Fruit fly (Drosophila melanogaster) whole organism, embryonic: ENCODE results near the gene CG32944.
A peak's percentile ranks its signal among the peaks of the same experiment; 100 is the strongest.

Source experiments
- B-H1 ChIP-seq: fragments of 200-800 bp; sonication (Bioruptor generic); IDR thresholded peaks from 3 replicates; pipeline ENCODE4 v1.3.6; 2022; ENCODE audit warnings: missing biosample characterization, missing genetic modification characterization
- BEAF-32 ChIP-seq: fragments of 200-800 bp; sonication (Bioruptor generic); optimal IDR thresholded peaks from 3 replicates; lab custom pipeline; 2017; ENCODE audit warnings: missing biosample characterization, missing genetic modification characterization, mild to moderate bottlenecking, moderate library complexity, missing genetic modification reagents
- CG10366 ChIP-seq: fragments of 200-800 bp; sonication (Bioruptor generic); IDR thresholded peaks from 2 replicates; pipeline ENCODE4 v1.3.6; 2022; ENCODE audit warnings: missing biosample characterization, missing genetic modification characterization
- CG10654 ChIP-seq: fragments of 200-800 bp; sonication (Bioruptor generic); optimal IDR thresholded peaks from 2 replicates; lab custom pipeline; 2016; ENCODE audit warnings: missing biosample characterization, missing genetic modification characterization
- CG10959 ChIP-seq: fragments of 200-800 bp; sonication (Bioruptor generic); IDR thresholded peaks from 2 replicates; pipeline ENCODE4 v1.3.6; 2022; ENCODE audit warnings: missing biosample characterization, missing genetic modification characterization
- CG12155 ChIP-seq: fragments of 200-800 bp; sonication (Bioruptor generic); optimal IDR thresholded peaks from 3 replicates; lab custom pipeline; 2016; ENCODE audit warnings: missing biosample characterization, missing genetic modification characterization
- CG12236 ChIP-seq: fragments of 200-800 bp; sonication (Bioruptor generic); optimal IDR thresholded peaks from 2 replicates; lab custom pipeline; 2016; ENCODE audit warnings: missing biosample characterization, missing genetic modification characterization
- CG12769 ChIP-seq: fragments of 200-800 bp; sonication (Bioruptor generic); optimal IDR thresholded peaks from 2 replicates; lab custom pipeline; 2019; ENCODE audit warnings: missing biosample characterization, mild to moderate bottlenecking, missing genetic modification characterization, moderate library complexity
- CG13775 ChIP-seq: fragments of 200-800 bp; sonication (Bioruptor generic); optimal IDR thresholded peaks from 3 replicates; lab custom pipeline; 2017; ENCODE audit warnings: missing biosample characterization, mild to moderate bottlenecking, missing genetic modification characterization
- CG16813 ChIP-seq: fragments of 200-800 bp; sonication (Bioruptor generic); IDR thresholded peaks from 3 replicates; pipeline ENCODE4 v1.3.6; 2022; ENCODE audit warnings: missing biosample characterization, missing genetic modification characterization; ENCODE audit not compliant: partially characterized antibody
- CG18599 ChIP-seq: fragments of 200-800 bp; sonication (Bioruptor generic); optimal IDR thresholded peaks from 3 replicates; lab custom pipeline; 2017; ENCODE audit warnings: missing biosample characterization, missing genetic modification characterization, mild to moderate bottlenecking, moderate library complexity, missing genetic modification reagents
- CG31224 ChIP-seq: fragments of 200-800 bp; sonication (Bioruptor generic); IDR thresholded peaks from 2 replicates; pipeline ENCODE4 v1.3.6; 2022; ENCODE audit warnings: missing biosample characterization, missing genetic modification characterization
- CG31365 ChIP-seq: fragments of 200-800 bp; sonication (Bioruptor generic); optimal IDR thresholded peaks from 2 replicates; lab custom pipeline; 2018; ENCODE audit warnings: missing biosample characterization, mild to moderate bottlenecking, missing genetic modification characterization
- CG31441 ChIP-seq: fragments of 200-800 bp; sonication (Bioruptor generic); IDR thresholded peaks from 2 replicates; pipeline ENCODE4 v1.3.6; 2022; ENCODE audit warnings: missing biosample characterization, missing genetic modification characterization
- CG32772 ChIP-seq: fragments of 200-800 bp; sonication (Bioruptor generic); IDR thresholded peaks from 2 replicates; pipeline ENCODE4 v1.3.6; 2022; ENCODE audit warnings: missing biosample characterization, missing genetic modification characterization
- CG3281 ChIP-seq: fragments of 200-800 bp; sonication (Bioruptor generic); optimal IDR thresholded peaks from 3 replicates; lab custom pipeline; 2017; ENCODE audit warnings: missing biosample characterization, mild to moderate bottlenecking, missing genetic modification characterization
- CG3995 ChIP-seq: fragments of 200-800 bp; sonication (Bioruptor generic); optimal IDR thresholded peaks from 3 replicates; lab custom pipeline; 2016; ENCODE audit warnings: missing biosample characterization, missing genetic modification characterization
- CG4707 ChIP-seq: fragments of 200-800 bp; sonication (Bioruptor generic); optimal IDR thresholded peaks from 2 replicates; lab custom pipeline; 2018; ENCODE audit warnings: missing biosample characterization, mild to moderate bottlenecking, missing genetic modification characterization, moderate library complexity
- CG5245 ChIP-seq: fragments of 200-800 bp; sonication (Bioruptor generic); optimal IDR thresholded peaks from 3 replicates; lab custom pipeline; 2016; ENCODE audit warnings: missing biosample characterization, missing genetic modification characterization
- CG7786 ChIP-seq: fragments of 200-800 bp; sonication (Bioruptor generic); optimal IDR thresholded peaks from 2 replicates; lab custom pipeline; 2016; ENCODE audit warnings: missing biosample characterization, missing genetic modification characterization
- E2f2 ChIP-seq: fragments of 200-800 bp; sonication (Bioruptor generic); IDR thresholded peaks from 2 replicates; pipeline ENCODE4 v1.3.6; 2022; ENCODE audit warnings: missing biosample characterization, missing genetic modification characterization
- GATAe ChIP-seq: fragments of 200-800 bp; sonication (Bioruptor generic); conservative IDR thresholded peaks from 2 replicates; pipeline ENCODE4 v1.3.6; 2022; ENCODE audit warnings: missing biosample characterization, missing genetic modification characterization
- HHEX ChIP-seq: fragments of 200-800 bp; sonication (Bioruptor generic); optimal IDR thresholded peaks from 3 replicates; lab custom pipeline; 2017; ENCODE audit warnings: missing biosample characterization, mild to moderate bottlenecking, missing genetic modification characterization, missing genetic modification reagents
- HmgD ChIP-seq: fragments of 200-800 bp; sonication (Bioruptor generic); optimal IDR thresholded peaks from 3 replicates; lab custom pipeline; 2016; ENCODE audit warnings: missing biosample characterization, missing genetic modification characterization
- Hr3 ChIP-seq: fragments of 200-800 bp; sonication (Bioruptor generic); optimal IDR thresholded peaks from 3 replicates; lab custom pipeline; 2016; ENCODE audit warnings: missing biosample characterization, missing genetic modification characterization
- Lpt ChIP-seq: fragments of >200 bp; optimal IDR thresholded peaks from 2 replicates; lab custom pipeline; 2018; ENCODE audit warnings: missing biosample characterization, missing genetic modification characterization
- Neu2 ChIP-seq: fragments of 200-800 bp; sonication (Bioruptor generic); optimal IDR thresholded peaks from 3 replicates; lab custom pipeline; 2016; ENCODE audit warnings: missing biosample characterization, missing genetic modification characterization, borderline replicate concordance
- NfI ChIP-seq: fragments of 200-800 bp; sonication (Bioruptor generic); optimal IDR thresholded peaks from 3 replicates; lab custom pipeline; 2018; ENCODE audit warnings: missing biosample characterization, mild to moderate bottlenecking, missing genetic modification characterization, moderate library complexity
- Tbp ChIP-seq: fragments of >200 bp; optimal IDR thresholded peaks from 2 replicates; lab custom pipeline; 2018; ENCODE audit warnings: missing biosample characterization, missing genetic modification characterization
- Vsx1 ChIP-seq: fragments of 200-800 bp; sonication (Bioruptor generic); optimal IDR thresholded peaks from 2 replicates; lab custom pipeline; 2017; ENCODE audit warnings: missing biosample characterization, mild to moderate bottlenecking, missing genetic modification characterization, missing genetic modification reagents
- amos ChIP-seq: fragments of 200-800 bp; sonication (Bioruptor generic); IDR thresholded peaks from 2 replicates; pipeline ENCODE4 v1.3.6; 2022; ENCODE audit warnings: missing biosample characterization, missing genetic modification characterization; ENCODE audit not compliant: partially characterized antibody
- bowl ChIP-seq: fragments of 200-800 bp; sonication (Bioruptor generic); IDR thresholded peaks from 2 replicates; pipeline ENCODE4 v1.3.6; 2022; ENCODE audit warnings: missing biosample characterization, missing genetic modification characterization
- cad ChIP-seq: fragments of >200 bp; optimal IDR thresholded peaks from 2 replicates; lab custom pipeline; 2017; ENCODE audit warnings: missing biosample characterization, missing genetic modification characterization
- chinmo ChIP-seq: fragments of 200-800 bp; sonication (Bioruptor generic); IDR thresholded peaks from 4 replicates; pipeline ENCODE4 v1.3.6; 2022; ENCODE audit warnings: missing biosample characterization, missing genetic modification characterization; ENCODE audit not compliant: partially characterized antibody
- ems ChIP-seq: fragments of 200-800 bp; sonication (Bioruptor generic); optimal IDR thresholded peaks from 3 replicates; lab custom pipeline; 2016; ENCODE audit warnings: missing biosample characterization, missing genetic modification characterization
- en ChIP-seq: fragments of 200-800 bp; sonication (Bioruptor generic); optimal IDR thresholded peaks from 2 replicates; lab custom pipeline; 2016; ENCODE audit warnings: missing biosample characterization, missing genetic modification characterization
- eve ChIP-seq, 2 experiments: fragments of >200 bp; optimal IDR thresholded peaks; 2 replicates each; lab custom pipeline; 2017; ENCODE audit warnings: missing biosample characterization in 2 of 2, missing genetic modification characterization in 2 of 2
- grau ChIP-seq: fragments of 200-800 bp; optimal IDR thresholded peaks from 3 replicates; lab custom pipeline; 2019; ENCODE audit warnings: missing biosample characterization, mild to moderate bottlenecking, missing genetic modification characterization, moderate library complexity
- grn ChIP-seq: fragments of 200-800 bp; sonication (Bioruptor generic); optimal IDR thresholded peaks from 3 replicates; lab custom pipeline; 2017; ENCODE audit warnings: missing biosample characterization, missing genetic modification characterization
- gt ChIP-seq: fragments of 200-800 bp; sonication (Bioruptor generic); IDR thresholded peaks from 2 replicates; pipeline ENCODE4 v1.3.6; 2022; ENCODE audit warnings: missing biosample characterization, missing genetic modification characterization
- her ChIP-seq: fragments of 200-800 bp; sonication (Bioruptor generic); optimal IDR thresholded peaks from 2 replicates; lab custom pipeline; 2016; ENCODE audit warnings: missing biosample characterization, missing genetic modification characterization
- inv ChIP-seq: fragments of 200-800 bp; sonication (Bioruptor generic); IDR thresholded peaks from 2 replicates; pipeline ENCODE4 v1.3.6; 2022; ENCODE audit warnings: missing biosample characterization, missing genetic modification characterization; ENCODE audit not compliant: partially characterized antibody
- kah ChIP-seq: fragments of 200-800 bp; sonication (Bioruptor generic); optimal IDR thresholded peaks from 2 replicates; lab custom pipeline; 2018; ENCODE audit warnings: missing biosample characterization, mild to moderate bottlenecking, missing genetic modification characterization
- p53 ChIP-seq: fragments of 200-800 bp; sonication (Bioruptor generic); optimal IDR thresholded peaks from 2 replicates; lab custom pipeline; 2016; ENCODE audit warnings: missing biosample characterization, missing genetic modification characterization
- pita ChIP-seq: fragments of 200-800 bp; sonication (Bioruptor generic); optimal IDR thresholded peaks from 2 replicates; lab custom pipeline; 2017; ENCODE audit warnings: missing biosample characterization, mild to moderate bottlenecking, missing genetic modification characterization
- schlank ChIP-seq: fragments of 200-800 bp; sonication (Bioruptor generic); optimal IDR thresholded peaks from 2 replicates; lab custom pipeline; 2018; ENCODE audit warnings: missing biosample characterization, mild to moderate bottlenecking, missing genetic modification characterization
- slp2 ChIP-seq: fragments of 200-800 bp; sonication (Bioruptor generic); optimal IDR thresholded peaks from 2 replicates; lab custom pipeline; 2016; ENCODE audit warnings: missing biosample characterization, missing genetic modification characterization
- sob ChIP-seq: fragments of 200-800 bp; sonication (Bioruptor generic); IDR thresholded peaks from 2 replicates; pipeline ENCODE4 v1.3.6; 2022; ENCODE audit warnings: missing biosample characterization, missing genetic modification characterization
- tio ChIP-seq: fragments of 200-800 bp; sonication (Bioruptor generic); optimal IDR thresholded peaks from 2 replicates; lab custom pipeline; 2017; ENCODE audit warnings: missing biosample characterization, missing genetic modification characterization, inconsistent platforms
- trh ChIP-seq: fragments of 200-800 bp; sonication (Bioruptor generic); optimal IDR thresholded peaks from 2 replicates; lab custom pipeline; 2016; ENCODE audit warnings: missing biosample characterization, missing genetic modification characterization
- unc-4 ChIP-seq: fragments of 200-800 bp; sonication (Bioruptor generic); IDR thresholded peaks from 2 replicates; pipeline ENCODE4 v1.3.6; 2022; ENCODE audit warnings: missing biosample characterization, missing genetic modification characterization; ENCODE audit not compliant: partially characterized antibody

Gene CG32944

dm6 chr3R:4437113-4437512, 17.7 kb upstream of the CG32944 start, which contains the start of the genes Lipt2 and CG14650 (continued):
- 0 out of 2 replicates have a peak, but pooled peaks have one; percentile 45 for TF ChIP-seq sob (GFP tag; lab: Robert Waterston, UW)
- TF ChIP-seq slp2 = peak; percentile 59
- TF ChIP-seq inv (GFP tag; lab: Robert Waterston, UW) = peak; percentile 31; the same call in 1 of the 2 replicates
- no peak for TF ChIP-seq trh
- TF ChIP-seq CG31365 = no peak
- TF ChIP-seq amos (GFP tag; lab: Robert Waterston, UW) = peak; percentile 65
- TF ChIP-seq p53 = peak; percentile 8
- peak; percentile 53 for TF ChIP-seq her (GFP tag; lab: Kevin White, UChicago)
- TF ChIP-seq Vsx1 (GFP tag; lab: Kevin White, UChicago) = no peak
- TF ChIP-seq CG13775 = peak; percentile 66
- peak; percentile 52 for TF ChIP-seq NfI (GFP tag; lab: Kevin White, UChicago)
- no peak for TF ChIP-seq schlank (tag; lab: Kevin White, UChicago)
- peak; percentile 60 for TF ChIP-seq grau
- TF ChIP-seq CG3995 (GFP tag; lab: Kevin White, UChicago) = peak; percentile 31
- TF ChIP-seq CG31224 (GFP tag; lab: Robert Waterston, UW) = no peak
- TF ChIP-seq tio (GFP tag; lab: Kevin White, UChicago) = no peak
- TF ChIP-seq Tbp (GFP tag; lab: Kevin White, UChicago) = no peak
- TF ChIP-seq E2f2 (GFP tag; lab: Robert Waterston, UW) = peak; percentile 69; the same call in 1 of the 2 replicates
- TF ChIP-seq pita (GFP tag; lab: Kevin White, UChicago) = no peak
- peak; percentile 51 for TF ChIP-seq CG7786 (GFP tag; lab: Kevin White, UChicago)
- peak; percentile 90 for TF ChIP-seq CG3281 (GFP tag; lab: Kevin White, UChicago)
- TF ChIP-seq GATAe (GFP tag; lab: Robert Waterston, UW) = no peak
- TF ChIP-seq CG32772 = 0 out of 2 replicates have a peak, but pooled peaks have one; percentile 18
- no peak for TF ChIP-seq Lpt (GFP tag; lab: Kevin White, UChicago)
- peak; percentile 46 for TF ChIP-seq en (GFP tag; lab: Kevin White, UChicago)
- peak; percentile 62 for TF ChIP-seq unc-4 (GFP tag; lab: Robert Waterston, UW)
- no peak for TF ChIP-seq Neu2 (GFP tag; lab: Kevin White, UChicago)
- no peak for TF ChIP-seq CG10959 (GFP tag; lab: Robert Waterston, UW)
- no peak for TF ChIP-seq CG4707
- no peak for TF ChIP-seq gt (GFP tag; lab: Robert Waterston, UW)
- TF ChIP-seq grn = no peak
- peak; percentile 54; the same call in 2 of the 3 replicates for TF ChIP-seq CG16813
- TF ChIP-seq eve (GFP tag; optimal IDR thresholded peaks at IDR 0.05; lab: Kevin White, UChicago) = no peak
- no peak for TF ChIP-seq CG18599 (GFP tag; lab: Kevin White, UChicago)
- TF ChIP-seq CG12155 = peak; percentile 69
- no peak for TF ChIP-seq CG5245
- TF ChIP-seq CG12236 = peak; percentile 23
- TF ChIP-seq BEAF-32 = peak; percentile 77
- no peak for TF ChIP-seq CG31441 (GFP tag; lab: Robert Waterston, UW)
- TF ChIP-seq chinmo (GFP tag; lab: Robert Waterston, UW) = no peak
- TF ChIP-seq bowl (GFP tag; lab: Robert Waterston, UW) = no peak
- no peak for TF ChIP-seq B-H1 (GFP tag; lab: Robert Waterston, UW)
- TF ChIP-seq CG10366 = peak; percentile 9; the same call in 1 of the 2 replicates
- TF ChIP-seq CG10654 = peak; percentile 42
- peak; percentile 54 for TF ChIP-seq HmgD
- TF ChIP-seq cad (GFP tag; lab: Kevin White, UChicago) = no peak
- peak; percentile 43 for TF ChIP-seq HHEX (GFP tag; lab: Kevin White, UChicago)
- TF ChIP-seq ems (GFP tag; lab: Kevin White, UChicago) = peak; percentile 48
- peak; percentile 57 for TF ChIP-seq Hr3 (GFP tag; lab: Kevin White, UChicago)
- no peak for TF ChIP-seq CG12769 (tag; lab: Kevin White, UChicago)
- no peak for TF ChIP-seq kah (GFP tag; lab: Kevin White, UChicago)
